Fruit fly (Drosophila melanogaster) whole organism, prepupa: Measurements from ENCODE around the gene Ccn.

Experiments
- CG10669 ChIP-seq: fragments of 200-800 bp; sonication (Bioruptor generic); optimal IDR thresholded peaks from 3 replicates; lab custom pipeline; 2018; ENCODE audit warnings: missing biosample characterization, mild to moderate bottlenecking, missing genetic modification characterization, moderate library complexity
- CG11294 ChIP-seq: fragments of 200-800 bp; sonication (Bioruptor generic); IDR thresholded peaks from 2 replicates; pipeline ENCODE4 v1.3.6; 2022; ENCODE audit warnings: missing biosample characterization, missing genetic modification characterization
- CG11762 ChIP-seq: fragments of 200-800 bp; sonication (Bioruptor generic); optimal IDR thresholded peaks from 3 replicates; lab custom pipeline; 2016; ENCODE audit warnings: missing biosample characterization, missing genetic modification characterization; ENCODE audit not compliant: insufficient read depth
- CG15336 ChIP-seq: fragments of 200-800 bp; sonication (Bioruptor generic); IDR thresholded peaks from 2 replicates; pipeline ENCODE4 v1.3.6; 2022; ENCODE audit warnings: missing biosample characterization, missing genetic modification characterization
- CG3032 ChIP-seq: fragments of 200-800 bp; optimal IDR thresholded peaks from 2 replicates; lab custom pipeline; 2019; ENCODE audit warnings: missing biosample characterization, mild to moderate bottlenecking, missing genetic modification characterization, moderate library complexity
- CG31627 ChIP-seq: fragments of 200-800 bp; sonication (Bioruptor generic); optimal IDR thresholded peaks from 3 replicates; lab custom pipeline; 2016; ENCODE audit warnings: missing biosample characterization, missing genetic modification characterization
- CG34406 ChIP-seq: fragments of 200-800 bp; sonication (Bioruptor generic); optimal IDR thresholded peaks from 3 replicates; lab custom pipeline; 2016; ENCODE audit warnings: missing biosample characterization, missing genetic modification characterization
- CG6163 ChIP-seq: fragments of 200-800 bp; sonication (Bioruptor generic); IDR thresholded peaks from 3 replicates; pipeline ENCODE4 v1.3.6; 2022; ENCODE audit warnings: missing biosample characterization, missing genetic modification characterization
- CG6276 ChIP-seq: fragments of 200-800 bp; sonication (Bioruptor generic); optimal IDR thresholded peaks from 2 replicates; lab custom pipeline; 2017; ENCODE audit warnings: missing biosample characterization, mild to moderate bottlenecking, missing genetic modification characterization
- CG6792 ChIP-seq: fragments of 200-800 bp; sonication (Bioruptor generic); optimal IDR thresholded peaks from 3 replicates; lab custom pipeline; 2016; ENCODE audit warnings: missing biosample characterization, missing genetic modification characterization
- CG6808 ChIP-seq: fragments of 200-800 bp; sonication (Bioruptor generic); optimal IDR thresholded peaks from 3 replicates; lab custom pipeline; 2017; ENCODE audit warnings: missing biosample characterization, missing genetic modification characterization, mild to moderate bottlenecking, moderate library complexity, missing genetic modification reagents
- CG6854 ChIP-seq: fragments of 200-800 bp; sonication (Bioruptor generic); optimal IDR thresholded peaks from 2 replicates; lab custom pipeline; 2017; ENCODE audit warnings: missing biosample characterization, mild to moderate bottlenecking, missing genetic modification characterization
- CG8119 ChIP-seq: fragments of 200-800 bp; sonication (Bioruptor generic); IDR thresholded peaks from 3 replicates; pipeline ENCODE4 v1.3.6; 2022; ENCODE audit warnings: missing biosample characterization, missing genetic modification characterization
- CG8632 ChIP-seq: fragments of 200-800 bp; sonication (Bioruptor generic); optimal IDR thresholded peaks from 3 replicates; lab custom pipeline; 2016; ENCODE audit warnings: missing biosample characterization, missing genetic modification characterization
- Eip75B ChIP-seq: fragments of 200-800 bp; sonication (Bioruptor generic); optimal IDR thresholded peaks from 3 replicates; lab custom pipeline; 2016; ENCODE audit warnings: missing biosample characterization, missing genetic modification characterization
- Gug ChIP-seq: fragments of 200-800 bp; sonication (Bioruptor generic); IDR thresholded peaks from 2 replicates; pipeline ENCODE4 v1.3.6; 2022; ENCODE audit warnings: missing biosample characterization, missing genetic modification characterization
- Hr4 ChIP-seq: fragments of 200-800 bp; sonication (Bioruptor generic); optimal IDR thresholded peaks from 3 replicates; lab custom pipeline; 2016; ENCODE audit warnings: missing biosample characterization, missing genetic modification characterization
- Smox ChIP-seq: fragments of 200-800 bp; sonication (Bioruptor generic); optimal IDR thresholded peaks from 3 replicates; lab custom pipeline; 2016; ENCODE audit warnings: missing biosample characterization, missing genetic modification characterization
- Sox102F ChIP-seq: fragments of 200-800 bp; sonication (Bioruptor generic); optimal IDR thresholded peaks from 2 replicates; lab custom pipeline; 2016; ENCODE audit warnings: missing biosample characterization, mild to moderate bottlenecking, missing genetic modification characterization
- Sox15 ChIP-seq: fragments of 200-800 bp; sonication (Bioruptor generic); optimal IDR thresholded peaks from 3 replicates; lab custom pipeline; 2016; ENCODE audit warnings: missing biosample characterization, missing genetic modification characterization
- dac ChIP-seq: fragments of 200-800 bp; sonication (Bioruptor generic); optimal IDR thresholded peaks from 2 replicates; lab custom pipeline; 2017; ENCODE audit warnings: missing biosample characterization, mild to moderate bottlenecking, missing genetic modification characterization
- eg ChIP-seq: fragments of 200-800 bp; sonication (Bioruptor generic); IDR thresholded peaks from 3 replicates; pipeline ENCODE4 v1.3.6; 2022; ENCODE audit warnings: missing biosample characterization, missing genetic modification characterization
- esn ChIP-seq: fragments of 200-800 bp; sonication (Bioruptor generic); optimal IDR thresholded peaks from 2 replicates; lab custom pipeline; 2016; ENCODE audit warnings: missing biosample characterization, mild to moderate bottlenecking, missing genetic modification characterization, moderate library complexity
- fd85E ChIP-seq: fragments of 200-800 bp; sonication (Bioruptor generic); optimal IDR thresholded peaks from 3 replicates; lab custom pipeline; 2016; ENCODE audit warnings: missing biosample characterization, missing genetic modification characterization
- fkh ChIP-seq: fragments of 200-800 bp; sonication (Bioruptor generic); optimal IDR thresholded peaks from 3 replicates; lab custom pipeline; 2017; ENCODE audit warnings: missing biosample characterization, mild to moderate bottlenecking, missing genetic modification characterization, moderate library complexity
- lz ChIP-seq: fragments of 200-800 bp; sonication (Bioruptor generic); optimal IDR thresholded peaks from 3 replicates; lab custom pipeline; 2016; ENCODE audit warnings: missing biosample characterization, missing genetic modification characterization
- salr ChIP-seq, 2 experiments: fragments of 200-800 bp; sonication (Bioruptor generic); optimal IDR thresholded peaks; 3 replicates each; lab custom pipeline; 2016 to 2018; ENCODE audit warnings: missing biosample characterization in 2 of 2, missing genetic modification characterization in 2 of 2, mild to moderate bottlenecking in 1 of 2
- spab ChIP-seq: fragments of 200-800 bp; sonication (Bioruptor generic); optimal IDR thresholded peaks from 2 replicates; lab custom pipeline; 2017; ENCODE audit warnings: missing biosample characterization, mild to moderate bottlenecking, missing genetic modification characterization, missing genetic modification reagents
- svp ChIP-seq: fragments of 200-800 bp; sonication (Bioruptor generic); peaks from one replicate; lab custom pipeline; 2016; ENCODE audit warnings: missing biosample characterization, missing genetic modification characterization
- topi ChIP-seq: fragments of 200-800 bp; sonication (Bioruptor generic); optimal IDR thresholded peaks from 3 replicates; lab custom pipeline; 2016; ENCODE audit warnings: missing biosample characterization, missing genetic modification characterization
- vri ChIP-seq: fragments of 200-800 bp; sonication (Bioruptor generic); optimal IDR thresholded peaks from 3 replicates; lab custom pipeline; 2016; ENCODE audit warnings: missing biosample characterization, mild to moderate bottlenecking, missing genetic modification characterization

Gene Ccn

DNA sequence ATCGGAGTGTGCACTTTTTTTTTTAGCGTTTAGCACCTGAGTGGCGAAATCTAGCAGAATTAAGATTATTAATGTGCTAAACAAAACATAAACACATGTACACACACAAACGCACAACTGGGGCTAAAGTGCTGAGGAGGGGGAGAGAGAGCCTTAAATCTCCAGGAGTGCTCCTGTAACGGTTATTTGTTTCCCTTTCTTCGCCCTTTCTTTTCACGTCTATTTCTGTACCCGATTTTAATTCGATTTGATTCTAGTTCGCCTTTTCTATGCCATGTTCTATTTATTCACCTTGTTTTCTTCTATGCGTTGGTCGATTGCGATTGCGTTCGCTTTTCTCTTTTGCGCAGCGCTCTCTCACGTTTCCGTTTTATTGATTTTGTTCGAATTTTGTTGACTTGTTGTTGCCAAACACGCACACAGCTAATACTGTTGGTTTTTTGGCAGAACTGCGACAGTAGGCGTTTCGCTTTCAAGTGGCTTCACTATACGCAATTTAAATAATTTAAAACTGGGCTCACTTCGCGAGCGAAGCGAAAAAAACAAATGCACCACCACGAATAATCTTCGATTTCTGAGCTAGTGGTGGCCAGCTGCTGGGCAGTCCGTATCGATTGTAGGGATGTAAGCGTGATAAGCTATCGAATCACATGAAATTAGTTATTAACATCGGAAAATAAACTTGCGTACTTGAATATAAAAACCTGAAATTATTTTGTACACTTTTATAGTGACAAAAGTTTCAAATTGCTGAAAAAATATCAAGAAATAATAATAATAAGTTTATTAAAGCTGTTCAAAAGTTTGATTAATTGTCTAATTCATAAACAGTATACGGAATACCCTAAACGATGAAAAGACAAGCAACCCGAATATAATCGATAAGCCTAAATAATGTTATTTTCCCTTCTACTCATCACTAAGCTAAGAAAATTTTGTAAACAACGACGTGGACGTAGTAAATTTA lies 35.8 kb upstream of the Ccn start, which contains the start of the genes Krn, Ndfip and CG7484 (continued):
- peak; percentile 78 for TF ChIP-seq CG34406
- TF ChIP-seq CG11762 (GFP tag; lab: Kevin White, UChicago): peak; percentile 65
- TF ChIP-seq CG3032 (tag; lab: Kevin White, UChicago): peak; percentile 91
- peak; percentile 90 for TF ChIP-seq esn (GFP tag; lab: Kevin White, UChicago)
- TF ChIP-seq CG6276 (GFP tag; lab: Kevin White, UChicago): peak; percentile 21
- peak; percentile 71 for TF ChIP-seq Gug (GFP tag; lab: Robert Waterston, UW)
- TF ChIP-seq CG11294 (GFP tag; lab: Robert Waterston, UW): peak; percentile 59; the same call in 1 of the 2 replicates
- peak; percentile 78 for TF ChIP-seq Eip75B (GFP tag; lab: Kevin White, UChicago)
- TF ChIP-seq salr (GFP tag; optimal IDR thresholded peaks at IDR 0.05; lab: Kevin White, UChicago): peak; percentile 67 to 69
- peak; percentile 87 for TF ChIP-seq lz (GFP tag; lab: Kevin White, UChicago)

DNA sequence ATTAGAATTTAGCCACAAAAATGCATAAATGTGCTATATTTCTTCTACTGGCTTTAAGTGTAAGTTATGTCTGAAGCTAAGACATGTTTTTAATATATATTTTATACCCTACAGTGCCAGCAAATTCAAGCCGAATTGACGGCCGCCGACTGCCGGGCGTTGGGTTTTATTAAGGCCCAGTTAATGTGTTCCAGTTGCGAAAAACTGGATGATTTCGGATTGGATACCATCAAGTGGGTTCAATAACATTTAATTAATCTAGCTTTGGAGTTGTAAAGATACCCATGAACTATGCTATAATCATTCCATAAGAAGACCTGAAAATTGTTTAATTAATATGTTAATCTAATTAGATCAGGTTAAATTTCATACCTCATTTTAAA lies 35.2 kb upstream of the Ccn start:
- no peak for TF ChIP-seq CG10669 (GFP tag; lab: Kevin White, UChicago)
- TF ChIP-seq CG11762 (GFP tag; lab: Kevin White, UChicago): no peak
- no peak for TF ChIP-seq fd85E (GFP tag; lab: Kevin White, UChicago)
- no peak for TF ChIP-seq Sox15 (GFP tag; lab: Kevin White, UChicago)
- TF ChIP-seq CG6792 (GFP tag; lab: Kevin White, UChicago): no peak
- no peak for TF ChIP-seq topi (GFP tag; lab: Kevin White, UChicago)
- no peak for TF ChIP-seq svp
- TF ChIP-seq Hr4 (GFP tag; lab: Kevin White, UChicago): no peak
- no peak for TF ChIP-seq spab
- TF ChIP-seq CG31627 (GFP tag; lab: Kevin White, UChicago): no peak
- no peak for TF ChIP-seq Smox (GFP tag; lab: Kevin White, UChicago)
- no peak for TF ChIP-seq CG8632 (GFP tag; lab: Kevin White, UChicago)

DNA sequence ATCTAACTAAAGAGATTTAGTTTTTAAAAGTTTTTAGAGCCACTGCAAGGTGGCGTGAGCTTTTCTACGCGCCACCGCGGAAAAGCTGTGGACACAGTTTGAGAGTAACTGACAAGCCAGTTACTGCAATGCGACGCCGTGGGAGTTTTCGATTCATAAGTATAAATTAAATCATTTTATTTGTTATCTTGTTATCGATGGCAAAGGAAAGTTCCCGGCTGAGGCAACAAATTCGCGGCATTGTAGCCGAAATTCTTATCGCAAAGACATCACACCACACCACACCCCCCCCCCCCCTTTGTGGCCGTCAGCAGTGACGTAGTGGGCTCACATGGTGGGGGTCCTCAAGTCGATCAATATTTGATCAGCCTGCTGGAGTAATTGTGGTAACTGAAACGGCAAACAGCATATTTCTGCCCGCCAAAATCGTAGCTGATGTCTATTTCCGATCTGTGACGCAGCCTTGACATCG lies 33.9 kb upstream of the Ccn start:
- TF ChIP-seq CG15336 (0 out of 2 replicates have a peak, but pooled peaks have one; percentile 10), vri (GFP tag; lab: Kevin White, UChicago) (peak; percentile 79), CG10669 (GFP tag; lab: Kevin White, UChicago) (peak; percentile 3), CG8119 (GFP tag; lab: Robert Waterston, UW) (0 out of 3 replicates have a peak, but pooled peaks have one; percentile 18), Smox (GFP tag; lab: Kevin White, UChicago) (no peak), CG6163 (peak; percentile 29; the same call in 1 of the 3 replicates), dac (GFP tag; lab: Kevin White, UChicago) (no peak), eg (GFP tag; lab: Robert Waterston, UW) (peak; percentile 51; the same call in 1 of the 3 replicates), svp (peak; percentile 51), CG6854 (GFP tag; lab: Kevin White, UChicago) (peak; percentile 20), fkh (GFP tag; lab: Kevin White, UChicago) (peak; percentile 96), Sox102F (GFP tag; lab: Kevin White, UChicago) (no peak)

DNA sequence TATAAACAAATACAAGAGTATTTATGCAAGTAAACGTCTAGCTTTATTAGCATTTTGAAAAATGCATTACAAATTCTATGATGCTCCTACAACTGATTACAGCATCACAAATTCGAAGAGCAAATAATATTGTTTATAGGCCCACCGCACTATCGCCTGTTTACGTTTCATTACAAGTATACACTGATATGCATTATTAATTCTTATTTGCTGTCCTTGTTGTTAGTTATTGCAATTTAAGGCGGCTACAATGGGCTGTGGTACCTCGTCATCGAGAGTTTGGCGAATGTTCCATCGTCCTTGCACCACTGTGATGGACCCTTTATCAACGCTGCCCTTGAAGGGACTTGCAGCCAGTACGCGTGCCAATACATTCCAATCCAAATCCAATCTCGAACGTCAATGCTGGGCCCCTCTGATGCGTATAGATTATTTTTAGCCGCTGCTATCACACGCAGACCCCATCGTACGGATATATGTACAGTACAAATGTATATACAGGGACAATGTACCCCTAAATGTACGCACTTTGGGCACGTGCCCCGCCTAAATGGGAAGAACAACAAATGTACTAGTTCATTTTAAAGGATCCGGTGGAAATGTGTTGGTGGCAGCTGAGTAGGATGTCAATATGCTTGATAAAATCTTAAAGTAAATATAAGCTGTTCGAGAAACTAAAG lies 33.0 kb upstream of the Ccn start:
- TF ChIP-seq Gug (GFP tag; lab: Robert Waterston, UW) (no peak), CG6808 (no peak), CG6276 (GFP tag; lab: Kevin White, UChicago) (no peak), dac (GFP tag; lab: Kevin White, UChicago) (no peak), Sox15 (GFP tag; lab: Kevin White, UChicago) (no peak), eg (GFP tag; lab: Robert Waterston, UW) (0 out of 3 replicates have a peak, but pooled peaks have one; percentile 7)
